Fruit fly (Drosophila melanogaster) Kc167 (cell line): Measurements from ENCODE around the gene CG13055.

Experiments used
- Myc ChIP-seq: fragments of >200 bp; optimal IDR thresholded peaks from 2 replicates; lab custom pipeline; 2017; ENCODE audit warnings: missing external identifiers
- Sin3A ChIP-seq: fragments of >200 bp; optimal IDR thresholded peaks from 2 replicates; lab custom pipeline; 2018; ENCODE audit warnings: missing external identifiers
- h ChIP-seq: fragments of >200 bp; optimal IDR thresholded peaks from 3 replicates; lab custom pipeline; 2018; ENCODE audit warnings: missing external identifiers
- insv ChIP-seq: fragments of >200 bp; optimal IDR thresholded peaks from 3 replicates; lab custom pipeline; 2018; ENCODE audit warnings: missing external identifiers
- psq ChIP-seq: fragments of >200 bp; optimal IDR thresholded peaks from 2 replicates; lab custom pipeline; 2017; ENCODE audit warnings: missing external identifiers
- ttk ChIP-seq: sonication (Bioruptor generic); optimal IDR thresholded peaks from 2 replicates; lab custom pipeline; 2017; ENCODE audit warnings: missing external identifiers

CG13055 gene

dm6 chr3L:16252255-16252654 lies at the start of gene CG13055:
Gene CG13055, minus strand, starts transcription at chr3L:16252355.
- no peak for TF ChIP-seq Myc (lab: Kevin White, UChicago)
- no peak for TF ChIP-seq ttk (lab: Kevin White, UChicago)
- no peak for TF ChIP-seq Sin3A (lab: Kevin White, UChicago)
- TF ChIP-seq h (lab: Kevin White, UChicago), result no peak
- no peak for TF ChIP-seq psq
- no peak for TF ChIP-seq insv (lab: Kevin White, UChicago)

- no peak for TF ChIP-seq h (lab: Kevin White, UChicago)
- no peak for TF ChIP-seq Myc (lab: Kevin White, UChicago)
- TF ChIP-seq ttk (lab: Kevin White, UChicago), result no peak
- TF ChIP-seq psq, result no peak
- TF ChIP-seq insv (lab: Kevin White, UChicago), result no peak
- no peak for TF ChIP-seq Sin3A (lab: Kevin White, UChicago)
Observed at dm6 chr3L:16301153-16301552, 49.0 kb upstream of the CG13055 start, which contains the start of gene CG4982. Gene CG4982, plus strand, starts transcription at chr3L:16301453.

dm6 chr3L:16295447-16295846 lies 43.3 kb upstream of the CG13055 start, which contains the start of gene CG4962:
Gene CG4962, minus strand, starts transcription at chr3L:16295547.
- TF ChIP-seq Sin3A (lab: Kevin White, UChicago) (no peak), h (lab: Kevin White, UChicago) (no peak), Myc (lab: Kevin White, UChicago) (no peak), ttk (lab: Kevin White, UChicago) (no peak), psq (no peak), insv (lab: Kevin White, UChicago) (no peak)

dm6 chr3L:16291678-16292077 lies 39.5 kb upstream of the CG13055 start:
- no peak for TF ChIP-seq insv (lab: Kevin White, UChicago)

- TF ChIP-seq h (lab: Kevin White, UChicago) (no peak), psq (no peak), Myc (lab: Kevin White, UChicago) (no peak), insv (lab: Kevin White, UChicago) (no peak), Sin3A (lab: Kevin White, UChicago) (no peak), ttk (lab: Kevin White, UChicago) (no peak)
Observed at dm6 chr3L:16290850-16291249, 38.7 kb upstream of the CG13055 start, which contains the start of gene CG13045. Gene CG13045, minus strand, starts transcription at chr3L:16290950.

- TF ChIP-seq Sin3A (lab: Kevin White, UChicago), result no peak
- TF ChIP-seq ttk (lab: Kevin White, UChicago), result no peak
- no peak for TF ChIP-seq h (lab: Kevin White, UChicago)
- TF ChIP-seq psq, result no peak
- TF ChIP-seq Myc (lab: Kevin White, UChicago), result no peak
- TF ChIP-seq insv (lab: Kevin White, UChicago), result no peak
Observed at dm6 chr3L:16289067-16289466, 36.9 kb upstream of the CG13055 start.

- TF ChIP-seq ttk (lab: Kevin White, UChicago) (no peak), Sin3A (lab: Kevin White, UChicago) (no peak), Myc (lab: Kevin White, UChicago) (no peak), psq (no peak)
Observed at dm6 chr3L:16288322-16288721, 36.2 kb upstream of the CG13055 start, which contains the start of gene CG13046. Gene CG13046, minus strand, starts transcription at chr3L:16288422.

dm6 chr3L:16286258-16286657 lies 34.1 kb upstream of the CG13055 start:
- no peak for TF ChIP-seq Myc (lab: Kevin White, UChicago)
- TF ChIP-seq Sin3A (lab: Kevin White, UChicago), result no peak
- TF ChIP-seq psq, result no peak
- no peak for TF ChIP-seq ttk (lab: Kevin White, UChicago)
- no peak for TF ChIP-seq insv (lab: Kevin White, UChicago)
- no peak for TF ChIP-seq h (lab: Kevin White, UChicago)

dm6 chr3L:16285346-16285911 lies 33.3 kb upstream of the CG13055 start, which contains the start of gene CG13047:
Gene CG13047, minus strand, starts transcription at chr3L:16285396.
- TF ChIP-seq h (lab: Kevin White, UChicago), result no peak
- TF ChIP-seq insv (lab: Kevin White, UChicago), result no peak
- no peak for TF ChIP-seq ttk (lab: Kevin White, UChicago)
- TF ChIP-seq Myc (lab: Kevin White, UChicago), result no peak
- no peak for TF ChIP-seq Sin3A (lab: Kevin White, UChicago)
- no peak for TF ChIP-seq psq

dm6 chr3L:16283821-16284220 lies 31.7 kb upstream of the CG13055 start, which contains the start of gene CG13048:
Gene CG13048, minus strand, starts transcription at chr3L:16283921.
- TF ChIP-seq Sin3A (lab: Kevin White, UChicago), result no peak
- TF ChIP-seq h (lab: Kevin White, UChicago), result no peak
- no peak for TF ChIP-seq psq
- no peak for TF ChIP-seq Myc (lab: Kevin White, UChicago)
- no peak for TF ChIP-seq insv (lab: Kevin White, UChicago)
- no peak for TF ChIP-seq ttk (lab: Kevin White, UChicago)

- TF ChIP-seq h (lab: Kevin White, UChicago) (no peak), psq (no peak), ttk (lab: Kevin White, UChicago) (no peak), Sin3A (lab: Kevin White, UChicago) (no peak), insv (lab: Kevin White, UChicago) (no peak), Myc (lab: Kevin White, UChicago) (no peak)
Observed at dm6 chr3L:16281880-16282556, 29.9 kb upstream of the CG13055 start, which contains the start of gene CG13049. Gene CG13049, minus strand, starts transcription at chr3L:16281930.
